Fruit fly (Drosophila melanogaster): Measurements from ENCODE around the gene CG14115.

The CG14115 gene

DNA sequence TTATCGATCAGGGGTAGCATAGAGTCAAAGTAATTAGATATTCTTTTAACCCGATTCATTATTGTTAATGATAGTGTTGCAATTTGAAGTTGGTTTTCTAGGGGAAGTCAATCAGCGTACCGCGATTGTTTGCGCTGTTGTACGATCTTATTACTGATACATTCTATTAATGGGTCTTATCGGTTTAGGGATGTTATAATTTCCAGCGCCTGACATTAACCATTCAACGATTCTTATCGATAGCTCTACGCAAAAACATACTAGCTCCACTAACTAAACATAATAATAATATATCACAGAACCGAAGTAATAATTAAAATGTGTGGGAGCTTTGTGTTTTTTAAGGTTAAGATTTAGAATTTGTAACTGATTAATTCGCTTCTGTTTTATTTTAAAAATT, 49.7 kb downstream of the CG14115 start, which contains the start of gene Cul6 (continued):
- TF ChIP-seq zf30C (GFP tag; optimal IDR thresholded peaks at IDR 0.05) (no peak), CG5245 (GFP tag; optimal IDR thresholded peaks at IDR 0.05) (no peak), wdn (GFP tag; IDR thresholded peaks at IDR 0.05) (no peak), sima (GFP tag; optimal IDR thresholded peaks at IDR 0.05) (no peak), Scr (GFP tag; IDR thresholded peaks at IDR 0.05; ENCODE audit: partially characterized antibody) (peak; percentile 32), CG3847 (GFP tag; IDR thresholded peaks at IDR 0.05) (no peak), ind (GFP tag; optimal IDR thresholded peaks at IDR 0.05) (no peak), CG32772 (GFP tag; IDR thresholded peaks at IDR 0.05) (no peak), CG4282 (GFP tag; optimal IDR thresholded peaks at IDR 0.05) (no peak), dmrt99B (tag; optimal IDR thresholded peaks at IDR 0.05) (no peak), CG12744 (GFP tag; optimal IDR thresholded peaks at IDR 0.05) (no peak), CG3995 (GFP tag; optimal IDR thresholded peaks at IDR 0.05) (no peak), HLH4C (GFP tag; IDR thresholded peaks at IDR 0.05; ENCODE audit: partially characterized antibody) (no peak), CG15696 (tag; optimal IDR thresholded peaks at IDR 0.05) (no peak), CG17186 (GFP tag; optimal IDR thresholded peaks at IDR 0.05) (no peak), CG2129 (GFP tag; IDR thresholded peaks at IDR 0.05; ENCODE audit: partially characterized antibody) (no peak), gem (tag; optimal IDR thresholded peaks at IDR 0.05) (no peak), CHES-1-like (GFP tag; optimal IDR thresholded peaks at IDR 0.05) (no peak), ATbp (GFP tag; optimal IDR thresholded peaks at IDR 0.05) (no peak), CG13123 (GFP tag; optimal IDR thresholded peaks at IDR 0.05) (no peak), inv (GFP tag; IDR thresholded peaks at IDR 0.05; ENCODE audit: partially characterized antibody) (peak; percentile 10; the same call in 1 of the 2 replicates), CG12391 (tag; optimal IDR thresholded peaks at IDR 0.05) (no peak), Atf6 (GFP tag; IDR thresholded peaks at IDR 0.05) (no peak), amos (GFP tag; IDR thresholded peaks at IDR 0.05; ENCODE audit: partially characterized antibody) (peak; percentile 32; the same call in 1 of the 2 replicates), p53 (GFP tag; optimal IDR thresholded peaks at IDR 0.05) (no peak)
